Fruit fly (Drosophila melanogaster) whole organism, embryonic: Measurements from ENCODE around the gene CG42763.
A peak's percentile ranks its signal among the peaks of the same experiment; 100 is the strongest.

Experiments
- B-H2 ChIP-seq: fragments of 200-800 bp; sonication (Bioruptor generic); optimal IDR thresholded peaks from 2 replicates; lab custom pipeline; 2018; ENCODE audit warnings: missing biosample characterization, mild to moderate bottlenecking, missing genetic modification characterization
- CG10274 ChIP-seq: fragments of 200-800 bp; sonication (Bioruptor generic); optimal IDR thresholded peaks from 3 replicates; lab custom pipeline; 2017; ENCODE audit warnings: missing biosample characterization, mild to moderate bottlenecking, missing genetic modification characterization
- CG10366 ChIP-seq: fragments of 200-800 bp; sonication (Bioruptor generic); IDR thresholded peaks from 2 replicates; pipeline ENCODE4 v1.3.6; 2022; ENCODE audit warnings: missing biosample characterization, missing genetic modification characterization
- CG11696 ChIP-seq: fragments of 200-800 bp; sonication (Bioruptor generic); IDR thresholded peaks from 2 replicates; pipeline ENCODE4 v1.3.6; 2022; ENCODE audit warnings: missing biosample characterization, missing genetic modification characterization
- CG12071 ChIP-seq: fragments of 200-800 bp; sonication (Bioruptor generic); optimal IDR thresholded peaks from 3 replicates; lab custom pipeline; 2018; ENCODE audit warnings: missing biosample characterization, mild to moderate bottlenecking, missing genetic modification characterization
- CG1529 ChIP-seq: fragments of 200-800 bp; sonication (Bioruptor generic); optimal IDR thresholded peaks from 3 replicates; lab custom pipeline; 2018; ENCODE audit warnings: missing biosample characterization, missing genetic modification characterization
- CG15479 ChIP-seq: fragments of 200-800 bp; sonication (Bioruptor generic); optimal IDR thresholded peaks from 3 replicates; lab custom pipeline; 2019; ENCODE audit warnings: missing biosample characterization, mild to moderate bottlenecking, missing genetic modification characterization, moderate library complexity
- CG17612 ChIP-seq: fragments of 200-800 bp; sonication (Bioruptor generic); IDR thresholded peaks from 2 replicates; pipeline ENCODE4 v1.3.6; 2022; ENCODE audit warnings: missing biosample characterization, missing genetic modification characterization
- CG18619 ChIP-seq: fragments of 200-800 bp; sonication (Bioruptor generic); optimal IDR thresholded peaks from 3 replicates; lab custom pipeline; 2017; ENCODE audit warnings: missing biosample characterization, mild to moderate bottlenecking, missing genetic modification characterization
- CG31388 ChIP-seq: fragments of 200-800 bp; sonication (Bioruptor generic); optimal IDR thresholded peaks from 2 replicates; lab custom pipeline; 2016; ENCODE audit warnings: missing biosample characterization, missing genetic modification characterization
- CG33557 ChIP-seq: fragments of 200-800 bp; sonication (Bioruptor generic); optimal IDR thresholded peaks from 2 replicates; lab custom pipeline; 2019; ENCODE audit warnings: missing biosample characterization, mild to moderate bottlenecking, missing genetic modification characterization, moderate library complexity
- CG3847 ChIP-seq: fragments of 200-800 bp; sonication (Bioruptor generic); IDR thresholded peaks from 2 replicates; pipeline ENCODE4 v1.3.6; 2022; ENCODE audit warnings: missing biosample characterization, missing genetic modification characterization
- CG4617 ChIP-seq: fragments of 200-800 bp; sonication (Bioruptor generic); optimal IDR thresholded peaks from 3 replicates; lab custom pipeline; 2016; ENCODE audit warnings: missing biosample characterization, missing genetic modification characterization, borderline replicate concordance
- CG5180 ChIP-seq: fragments of 200-800 bp; sonication (Bioruptor generic); optimal IDR thresholded peaks from 3 replicates; lab custom pipeline; 2017; ENCODE audit warnings: missing biosample characterization, missing genetic modification characterization, mild to moderate bottlenecking, moderate library complexity, missing genetic modification reagents
- CG7786 ChIP-seq: fragments of 200-800 bp; sonication (Bioruptor generic); optimal IDR thresholded peaks from 2 replicates; lab custom pipeline; 2016; ENCODE audit warnings: missing biosample characterization, missing genetic modification characterization
- CG8281 ChIP-seq: fragments of 200-800 bp; sonication (Bioruptor generic); optimal IDR thresholded peaks from 2 replicates; lab custom pipeline; 2018; ENCODE audit warnings: missing biosample characterization, mild to moderate bottlenecking, missing genetic modification characterization, moderate library complexity
- CG8765 ChIP-seq: fragments of 200-800 bp; sonication (Bioruptor generic); IDR thresholded peaks from 2 replicates; pipeline ENCODE4 v1.3.6; 2022; ENCODE audit warnings: missing biosample characterization, missing genetic modification characterization
- CG8924 ChIP-seq: fragments of 200-800 bp; optimal IDR thresholded peaks from 3 replicates; lab custom pipeline; 2019; ENCODE audit warnings: missing biosample characterization, mild to moderate bottlenecking, missing genetic modification characterization, moderate library complexity
- CG9797 ChIP-seq: fragments of 200-800 bp; sonication (Bioruptor generic); optimal IDR thresholded peaks from 3 replicates; lab custom pipeline; 2018; ENCODE audit warnings: missing biosample characterization, mild to moderate bottlenecking, missing genetic modification characterization
- D ChIP-seq, 2 experiments: fragments of 200-800 bp in 1 of 2; fragments of >200 bp in 1 of 2; sonication (Bioruptor generic) in 1 of 2; optimal IDR thresholded peaks; 2 replicates in 1 of 2; 3 replicates in 1 of 2; lab custom pipeline; 2017; ENCODE audit warnings: mild to moderate bottlenecking in 1 of 2, missing biosample characterization in 1 of 2, missing genetic modification characterization in 1 of 2, missing genetic modification reagents in 1 of 2
- GATAe ChIP-seq: fragments of 200-800 bp; sonication (Bioruptor generic); conservative IDR thresholded peaks from 2 replicates; pipeline ENCODE4 v1.3.6; 2022; ENCODE audit warnings: missing biosample characterization, missing genetic modification characterization
- Hr78 ChIP-seq, 2 experiments: fragments of 200-800 bp in 1 of 2; fragments of >200 bp in 1 of 2; sonication (Bioruptor generic) in 1 of 2; optimal IDR thresholded peaks; 2 replicates each; lab custom pipeline; 2017 to 2019; ENCODE audit warnings: missing biosample characterization in 2 of 2, missing genetic modification characterization in 2 of 2, mild to moderate bottlenecking in 1 of 2, moderate library complexity in 1 of 2
- Lim3 ChIP-seq: fragments of 200-800 bp; sonication (Bioruptor generic); IDR thresholded peaks from 2 replicates; pipeline ENCODE4 v1.3.6; 2022; ENCODE audit warnings: missing biosample characterization, missing genetic modification characterization
- MESR4 ChIP-seq: fragments of 200-800 bp; sonication (Bioruptor generic); optimal IDR thresholded peaks from 2 replicates; lab custom pipeline; 2018; ENCODE audit warnings: missing biosample characterization, mild to moderate bottlenecking, missing genetic modification characterization, moderate library complexity
- Meics ChIP-seq: fragments of 200-800 bp; sonication (Bioruptor generic); optimal IDR thresholded peaks from 2 replicates; lab custom pipeline; 2017; ENCODE audit warnings: missing biosample characterization, mild to moderate bottlenecking, missing genetic modification characterization
- NC2β ChIP-seq: fragments of 200-800 bp; sonication (Bioruptor generic); optimal IDR thresholded peaks from 2 replicates; lab custom pipeline; 2016; ENCODE audit warnings: missing biosample characterization, missing genetic modification characterization
- Neu2 ChIP-seq: fragments of 200-800 bp; sonication (Bioruptor generic); optimal IDR thresholded peaks from 3 replicates; lab custom pipeline; 2016; ENCODE audit warnings: missing biosample characterization, missing genetic modification characterization, borderline replicate concordance
- Sox102F ChIP-seq: fragments of 200-800 bp; sonication (Bioruptor generic); optimal IDR thresholded peaks from 2 replicates; lab custom pipeline; 2018; ENCODE audit warnings: missing biosample characterization, mild to moderate bottlenecking, missing genetic modification characterization, moderate library complexity
- Spps ChIP-seq: fragments of 200-800 bp; sonication (Bioruptor generic); optimal IDR thresholded peaks from 2 replicates; lab custom pipeline; 2018; ENCODE audit warnings: missing biosample characterization, mild to moderate bottlenecking, missing genetic modification characterization
- Vsx1 ChIP-seq: fragments of 200-800 bp; sonication (Bioruptor generic); optimal IDR thresholded peaks from 2 replicates; lab custom pipeline; 2017; ENCODE audit warnings: missing biosample characterization, mild to moderate bottlenecking, missing genetic modification characterization, missing genetic modification reagents
- az2 ChIP-seq: fragments of 200-800 bp; sonication (Bioruptor generic); optimal IDR thresholded peaks from 3 replicates; lab custom pipeline; 2016; ENCODE audit warnings: missing biosample characterization, missing genetic modification characterization
- bigmax ChIP-seq: fragments of 200-800 bp; sonication (Bioruptor generic); optimal IDR thresholded peaks from 2 replicates; lab custom pipeline; 2018; ENCODE audit warnings: missing biosample characterization, mild to moderate bottlenecking, missing genetic modification characterization
- fd64A ChIP-seq: fragments of 200-800 bp; sonication (Bioruptor generic); optimal IDR thresholded peaks from 3 replicates; lab custom pipeline; 2018; ENCODE audit warnings: missing biosample characterization, mild to moderate bottlenecking, missing genetic modification characterization
- ftz-f1 ChIP-seq: fragments of 200-800 bp; sonication (Bioruptor generic); optimal IDR thresholded peaks from 2 replicates; lab custom pipeline; 2016; ENCODE audit warnings: missing biosample characterization, missing genetic modification characterization
- inv ChIP-seq: fragments of 200-800 bp; sonication (Bioruptor generic); IDR thresholded peaks from 2 replicates; pipeline ENCODE4 v1.3.6; 2022; ENCODE audit warnings: missing biosample characterization, missing genetic modification characterization; ENCODE audit not compliant: partially characterized antibody
- jigr1 ChIP-seq: fragments of 200-800 bp; sonication (Bioruptor generic); IDR thresholded peaks from 3 replicates; pipeline ENCODE4 v1.3.6; 2022; ENCODE audit warnings: missing biosample characterization, missing genetic modification characterization
- odd ChIP-seq: fragments of 200-800 bp; sonication (Bioruptor generic); optimal IDR thresholded peaks from 2 replicates; lab custom pipeline; 2017; ENCODE audit warnings: missing biosample characterization, mild to moderate bottlenecking, missing genetic modification characterization
- org-1 ChIP-seq: fragments of 200-800 bp; sonication (Bioruptor generic); optimal IDR thresholded peaks from 2 replicates; lab custom pipeline; 2017; ENCODE audit warnings: missing biosample characterization, missing genetic modification characterization
- pfk ChIP-seq: fragments of 200-800 bp; sonication (Bioruptor generic); optimal IDR thresholded peaks from 2 replicates; lab custom pipeline; 2018; ENCODE audit warnings: missing biosample characterization, mild to moderate bottlenecking, missing genetic modification characterization, moderate library complexity
- pnt ChIP-seq: fragments of 200-800 bp; sonication (Bioruptor generic); optimal IDR thresholded peaks from 3 replicates; lab custom pipeline; 2016; ENCODE audit warnings: missing biosample characterization, missing genetic modification characterization
- prd ChIP-seq, 3 experiments: fragments of >200 bp in 2 of 3; fragments of 200-800 bp in 1 of 3; sonication (Bioruptor generic) in 1 of 3; optimal IDR thresholded peaks in 2 of 3; IDR thresholded peaks in 1 of 3; 2 replicates in 2 of 3; 3 replicates in 1 of 3; pipeline versions ENCODE4 v1.3.6 to Lab custom; 2017 to 2022; ENCODE audit warnings: missing biosample characterization in 1 of 3, missing genetic modification characterization in 1 of 3
- psq ChIP-seq: fragments of 200-800 bp; sonication (Bioruptor generic); optimal IDR thresholded peaks from 2 replicates; lab custom pipeline; 2017; ENCODE audit warnings: missing biosample characterization, missing genetic modification characterization
- sna ChIP-seq: fragments of 200-800 bp; sonication (Bioruptor generic); IDR thresholded peaks from 2 replicates; pipeline ENCODE4 v1.3.6; 2022; ENCODE audit warnings: missing biosample characterization, missing genetic modification characterization; ENCODE audit not compliant: partially characterized antibody
- unc-4 ChIP-seq: fragments of 200-800 bp; sonication (Bioruptor generic); IDR thresholded peaks from 2 replicates; pipeline ENCODE4 v1.3.6; 2022; ENCODE audit warnings: missing biosample characterization, missing genetic modification characterization; ENCODE audit not compliant: partially characterized antibody
- unpg ChIP-seq: fragments of 200-800 bp; sonication (Bioruptor generic); optimal IDR thresholded peaks from 3 replicates; lab custom pipeline; 2018; ENCODE audit warnings: missing biosample characterization, mild to moderate bottlenecking, missing genetic modification characterization, moderate library complexity
- usp ChIP-seq: fragments of >200 bp; optimal IDR thresholded peaks from 2 replicates; lab custom pipeline; 2017; ENCODE audit warnings: missing biosample characterization, missing genetic modification characterization
- wdn ChIP-seq: fragments of 200-800 bp; sonication (Bioruptor generic); IDR thresholded peaks from 2 replicates; pipeline ENCODE4 v1.3.6; 2022; ENCODE audit warnings: missing biosample characterization, missing genetic modification characterization
- wek ChIP-seq: fragments of 200-800 bp; sonication (Bioruptor generic); optimal IDR thresholded peaks from 3 replicates; lab custom pipeline; 2018; ENCODE audit warnings: missing biosample characterization, mild to moderate bottlenecking, missing genetic modification characterization, moderate library complexity

CG42763 gene

dm6 chr2L:8162307-8163024, 17.6 kb upstream of the CG42763 start, which contains the start of gene Acbp1 (continued):
- TF ChIP-seq Sox102F: peak; percentile 95
- peak; percentile 89 for TF ChIP-seq unc-4
- peak; percentile 82 for TF ChIP-seq CG4617 (GFP tag; lab: Kevin White, UChicago)
- peak; percentile 86 for TF ChIP-seq wdn (GFP tag; lab: Robert Waterston, UW)
- TF ChIP-seq inv (GFP tag; lab: Robert Waterston, UW): peak; percentile 64
- TF ChIP-seq prd (optimal IDR thresholded peaks at IDR 0.05; lab: Kevin White, UChicago): no peak
- peak; percentile 92 for TF ChIP-seq prd (GFP tag; IDR thresholded peaks at IDR 0.05; lab: Robert Waterston, UW)
- peak; percentile 97 for TF ChIP-seq CG12071 (GFP tag; lab: Kevin White, UChicago)
- TF ChIP-seq B-H2 (GFP tag; lab: Kevin White, UChicago): peak; percentile 97
- peak; percentile 99 for TF ChIP-seq odd (GFP tag; lab: Kevin White, UChicago)
- no peak; the same call in 1 of the 2 replicates for TF ChIP-seq CG8765 (GFP tag; lab: Robert Waterston, UW)
- peak; percentile 95 for TF ChIP-seq pnt (GFP tag; lab: Kevin White, UChicago)
- TF ChIP-seq CG1529 (GFP tag; lab: Kevin White, UChicago): peak; percentile 94
- peak; percentile 89 for TF ChIP-seq Neu2 (GFP tag; lab: Kevin White, UChicago)
- TF ChIP-seq bigmax (GFP tag; lab: Kevin White, UChicago): peak; percentile 74
- peak; percentile 94 for TF ChIP-seq az2 (GFP tag; lab: Kevin White, UChicago)
- peak; percentile 89 for TF ChIP-seq CG9797 (GFP tag; lab: Kevin White, UChicago)
- peak; percentile 64 for TF ChIP-seq psq
- TF ChIP-seq CG11696 (GFP tag; lab: Robert Waterston, UW): peak; percentile 77
- TF ChIP-seq, all 482 proteins: peak for 458

DNA sequence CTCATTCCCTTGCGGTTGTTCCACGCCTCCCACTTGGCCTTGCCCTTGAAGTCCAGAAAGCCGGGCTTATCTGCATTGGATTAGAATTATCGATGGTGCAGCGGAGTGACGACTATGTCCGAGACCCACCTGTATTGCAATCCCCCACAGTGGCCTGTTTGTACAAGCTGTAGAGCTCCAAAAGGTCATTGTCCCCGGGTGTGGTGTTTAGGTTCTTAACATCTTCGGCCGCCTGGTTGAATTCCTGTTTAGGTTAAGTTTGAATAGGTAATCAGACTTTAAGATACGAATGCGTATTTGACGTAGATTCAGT, 17.0 kb upstream of the CG42763 start:
- no peak for TF ChIP-seq CG17612 (GFP tag; lab: Robert Waterston, UW)
- TF ChIP-seq CG3847 (GFP tag; lab: Robert Waterston, UW): no peak
- no peak for TF ChIP-seq CG7786 (GFP tag; lab: Kevin White, UChicago)
- no peak for TF ChIP-seq jigr1 (GFP tag; lab: Robert Waterston, UW)
- no peak for TF ChIP-seq CG18619
- TF ChIP-seq CG31388: no peak
- peak; percentile 26 for TF ChIP-seq ftz-f1
- TF ChIP-seq MESR4: peak; percentile 51
- TF ChIP-seq org-1: no peak
- no peak for TF ChIP-seq CG15479 (GFP tag; lab: Kevin White, UChicago)
- no peak for TF ChIP-seq CG10274
- TF ChIP-seq usp (GFP tag; lab: Kevin White, UChicago): peak; percentile 12
- TF ChIP-seq pfk (GFP tag; lab: Kevin White, UChicago): no peak
- TF ChIP-seq CG10366 (GFP tag; lab: Robert Waterston, UW): no peak
- no peak for TF ChIP-seq CG8924 (tag; lab: Kevin White, UChicago)
- TF ChIP-seq fd64A: no peak
- peak; percentile 37 for TF ChIP-seq D (optimal IDR thresholded peaks at IDR 0.05; lab: Kevin White, UChicago)
- TF ChIP-seq D (GFP tag; optimal IDR thresholded peaks at IDR 0.05; lab: Kevin White, UChicago): no peak

dm6 chr2L:8159498-8159897, 14.6 kb upstream of the CG42763 start, which contains the start of the genes PAPLA1 and Rbsn-5:
Gene PAPLA1, minus strand, starts transcription at chr2L:8159638.
Gene Rbsn-5, plus strand, starts transcription at chr2L:8159832.
- peak; percentile 83 for TF ChIP-seq Spps (tag; lab: Kevin White, UChicago)
- no peak for TF ChIP-seq sna (GFP tag; lab: Robert Waterston, UW)
- peak; percentile 85 for TF ChIP-seq CG33557 (GFP tag; lab: Kevin White, UChicago)
- peak; percentile 94 for TF ChIP-seq NC2β (GFP tag; lab: Kevin White, UChicago)
- peak; percentile 78 for TF ChIP-seq CG8281
- TF ChIP-seq Lim3 (GFP tag; lab: Robert Waterston, UW): peak; percentile 58; the same call in 1 of the 2 replicates
- TF ChIP-seq Hr78 (GFP tag; optimal IDR thresholded peaks at IDR 0.05; lab: Kevin White, UChicago): no peak
- TF ChIP-seq CG5180 (GFP tag; lab: Kevin White, UChicago): peak; percentile 55
- TF ChIP-seq Meics (GFP tag; lab: Kevin White, UChicago): peak; percentile 91
- TF ChIP-seq Vsx1 (GFP tag; lab: Kevin White, UChicago): peak; percentile 81
- peak; percentile 93 for TF ChIP-seq unpg (GFP tag; lab: Kevin White, UChicago)
- TF ChIP-seq wek (GFP tag; lab: Kevin White, UChicago): peak; percentile 66
- peak; percentile 74 for TF ChIP-seq GATAe
